Fruit fly (Drosophila melanogaster): Measurements from ENCODE around the gene CG14406.

DNA sequence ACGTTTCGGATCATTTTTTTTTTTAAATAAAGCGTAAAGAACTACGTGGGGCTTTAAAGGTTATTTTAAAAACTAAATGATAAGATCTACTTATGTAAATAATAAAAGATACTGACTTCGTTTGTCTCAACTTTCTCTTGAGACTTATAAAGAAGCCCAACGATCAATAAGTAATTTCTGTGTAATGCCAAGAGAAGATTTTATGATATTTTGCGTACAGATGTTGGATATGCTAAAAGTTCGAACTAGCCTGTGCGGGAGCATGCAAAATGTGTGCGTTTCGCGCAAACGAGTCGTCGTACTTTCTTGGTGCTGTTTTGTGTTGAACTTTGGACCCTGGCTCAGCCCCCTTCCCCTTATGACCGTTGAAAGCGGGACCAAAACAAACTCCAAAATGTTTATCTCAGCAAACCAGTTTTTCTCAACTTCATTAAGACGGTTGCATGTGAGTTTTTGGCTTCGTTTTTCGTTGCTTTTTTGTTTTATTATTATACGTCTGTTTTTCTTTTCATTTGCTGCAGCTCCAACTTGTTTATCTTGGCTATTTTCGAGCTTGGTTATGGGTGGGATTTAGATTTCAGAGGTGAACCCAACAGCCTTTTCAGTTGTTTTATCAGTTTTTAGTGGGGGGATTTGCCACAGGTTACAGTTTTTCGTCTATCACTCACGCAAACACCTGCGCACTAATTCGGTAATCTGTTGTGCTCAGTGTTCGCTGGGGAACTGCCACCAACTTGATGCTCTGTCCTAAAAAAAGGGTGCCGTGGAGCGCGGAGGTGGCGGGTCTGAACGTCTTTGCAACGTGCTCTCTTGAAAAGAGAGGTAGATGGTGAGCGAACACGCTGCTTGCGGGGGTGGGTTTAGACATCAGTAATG is 42.4 kb upstream of the CG14406 start, which contains the start of gene pdgy:
- TF ChIP-seq ttk (optimal IDR thresholded peaks at IDR 0.05) (no peak), h (optimal IDR thresholded peaks at IDR 0.05) (no peak), psq (optimal IDR thresholded peaks at IDR 0.05) (no peak), Sin3A (optimal IDR thresholded peaks at IDR 0.05) (no peak), Myc (optimal IDR thresholded peaks at IDR 0.05) (no peak)

Measured in Kc167 (cell line).